Worm (Caenorhabditis elegans) whole organism, mixed stage, embryonic: ENCODE measurements around the gene zhit-3.

Experiments
- M03D4.4 ChIP-seq: sonication (generic microtip); optimal IDR thresholded peaks from 2 replicates; lab custom pipeline; 2017; ENCODE audit warnings: mild to moderate bottlenecking, missing genetic modification characterization, missing compliant biosample characterization
- bed-3 ChIP-seq: fragments of 200-800 bp; sonication (Bioruptor generic); optimal IDR thresholded peaks from 3 replicates; lab custom pipeline; 2018; ENCODE audit warnings: mild to moderate bottlenecking, missing genetic modification characterization, moderate library complexity, missing compliant biosample characterization
- blmp-1 ChIP-seq: fragments of 150-350 bp; optimal IDR thresholded peaks from 2 replicates; lab custom pipeline; 2014; ENCODE audit warnings: missing biosample characterization, missing genetic modification characterization
- ceh-39 ChIP-seq: fragments of 150-350 bp; optimal IDR thresholded peaks from 2 replicates; lab custom pipeline; 2014; ENCODE audit warnings: missing biosample characterization, missing genetic modification characterization
- ceh-43 ChIP-seq: fragments of 200-800 bp; sonication (Bioruptor generic); optimal IDR thresholded peaks from 2 replicates; lab custom pipeline; 2018; ENCODE audit warnings: mild to moderate bottlenecking, missing genetic modification characterization, moderate library complexity, missing compliant biosample characterization
- ceh-83 ChIP-seq: fragments of 200-800 bp; sonication (Bioruptor generic); optimal IDR thresholded peaks from 2 replicates; lab custom pipeline; 2018; ENCODE audit warnings: mild to moderate bottlenecking, missing genetic modification characterization, missing compliant biosample characterization
- ces-1 ChIP-seq: fragments of 150-350 bp; optimal IDR thresholded peaks from 2 replicates; lab custom pipeline; 2014; ENCODE audit warnings: missing biosample characterization, missing genetic modification reagents, missing genetic modification characterization
- cnd-1 ChIP-seq: fragments of 200-800 bp; sonication (Bioruptor generic); optimal IDR thresholded peaks from 2 replicates; lab custom pipeline; 2018; ENCODE audit warnings: mild to moderate bottlenecking, missing genetic modification characterization, missing compliant biosample characterization
- drap-1 ChIP-seq: fragments of 200-800 bp; sonication (Bioruptor generic); optimal IDR thresholded peaks from 3 replicates; lab custom pipeline; 2018; ENCODE audit warnings: mild to moderate bottlenecking, missing genetic modification characterization, missing compliant biosample characterization
- elt-3 ChIP-seq: fragments of 150-350 bp; optimal IDR thresholded peaks from 2 replicates; lab custom pipeline; 2014; ENCODE audit warnings: missing biosample characterization, missing genetic modification characterization
- flh-1 ChIP-seq: fragments of 200-800 bp; sonication (Bioruptor generic); optimal IDR thresholded peaks from 2 replicates; lab custom pipeline; 2018; ENCODE audit warnings: mild to moderate bottlenecking, missing genetic modification characterization, moderate library complexity, missing compliant biosample characterization
- ham-2 ChIP-seq: fragments of 200-800 bp; sonication (Bioruptor generic); optimal IDR thresholded peaks from 2 replicates; lab custom pipeline; 2018; ENCODE audit warnings: mild to moderate bottlenecking, missing genetic modification characterization, missing compliant biosample characterization
- hlh-1 ChIP-seq: fragments of 150-350 bp; optimal IDR thresholded peaks from 2 replicates; lab custom pipeline; 2014; ENCODE audit warnings: missing biosample characterization, missing genetic modification reagents, missing genetic modification characterization
- lin-13 ChIP-seq: fragments of 150-350 bp; optimal IDR thresholded peaks from 2 replicates; lab custom pipeline; 2014; ENCODE audit warnings: missing biosample characterization, missing genetic modification characterization
- mab-5 ChIP-seq: fragments of 150-350 bp; optimal IDR thresholded peaks from 2 replicates; lab custom pipeline; 2014; ENCODE audit warnings: missing biosample characterization, missing genetic modification characterization
- mep-1 ChIP-seq: fragments of 150-350 bp; optimal IDR thresholded peaks from 2 replicates; lab custom pipeline; 2017; ENCODE audit warnings: missing biosample characterization, missing genetic modification reagents, missing genetic modification characterization, inconsistent platforms
- mls-2 ChIP-seq: sonication (generic microtip); optimal IDR thresholded peaks from 2 replicates; lab custom pipeline; 2016; ENCODE audit warnings: mild to moderate bottlenecking, missing genetic modification characterization, moderate library complexity, missing compliant biosample characterization
- nhr-12 ChIP-seq: fragments of 150-350 bp; optimal IDR thresholded peaks from 2 replicates; lab custom pipeline; 2014; ENCODE audit warnings: missing biosample characterization, missing genetic modification characterization
- nhr-2 ChIP-seq: fragments of 150-350 bp; optimal IDR thresholded peaks from 2 replicates; lab custom pipeline; 2014; ENCODE audit warnings: missing biosample characterization, missing genetic modification characterization
- nhr-237 ChIP-seq: fragments of 150-350 bp; optimal IDR thresholded peaks from 2 replicates; lab custom pipeline; 2014; ENCODE audit warnings: missing biosample characterization, missing genetic modification characterization
- nhr-28 ChIP-seq: fragments of 150-350 bp; optimal IDR thresholded peaks from 2 replicates; lab custom pipeline; 2014; ENCODE audit warnings: missing biosample characterization, missing genetic modification characterization
- nhr-76 ChIP-seq: sonication (generic microtip); optimal IDR thresholded peaks from 2 replicates; lab custom pipeline; 2017; ENCODE audit warnings: missing biosample characterization, missing genetic modification characterization
- pha-4 ChIP-seq: fragments of 150-350 bp; optimal IDR thresholded peaks from 2 replicates; lab custom pipeline; 2018; ENCODE audit warnings: missing biosample characterization, missing genetic modification reagents, missing genetic modification characterization
- sem-2 ChIP-seq: fragments of 200-800 bp; sonication (Bioruptor generic); optimal IDR thresholded peaks from 2 replicates; lab custom pipeline; 2018; ENCODE audit warnings: mild to moderate bottlenecking, missing genetic modification characterization, missing compliant biosample characterization
- snpc-4 ChIP-seq: fragments of 150-350 bp; optimal IDR thresholded peaks from 2 replicates; lab custom pipeline; 2014; ENCODE audit warnings: missing biosample characterization, missing genetic modification characterization
- sptf-1 ChIP-seq: sonication (generic microtip); optimal IDR thresholded peaks from 2 replicates; lab custom pipeline; 2017; ENCODE audit warnings: mild to moderate bottlenecking, missing genetic modification characterization, moderate library complexity, missing compliant biosample characterization
- tbx-8 ChIP-seq: fragments of 200-800 bp; sonication (Bioruptor generic); optimal IDR thresholded peaks from 2 replicates; lab custom pipeline; 2018; ENCODE audit warnings: mild to moderate bottlenecking, missing genetic modification characterization, moderate library complexity, missing compliant biosample characterization
- unc-120 ChIP-seq: sonication (generic microtip); optimal IDR thresholded peaks from 2 replicates; lab custom pipeline; 2017; ENCODE audit warnings: missing genetic modification characterization, missing compliant biosample characterization; ENCODE audit not compliant: poor library complexity, severe bottlenecking
- unc-39 ChIP-seq: fragments of 150-350 bp; optimal IDR thresholded peaks from 2 replicates; lab custom pipeline; 2014; ENCODE audit warnings: missing biosample characterization, missing genetic modification characterization
- unc-62 ChIP-seq: fragments of 150-350 bp; optimal IDR thresholded peaks from 2 replicates; lab custom pipeline; 2014; ENCODE audit warnings: missing biosample characterization, missing genetic modification reagents, missing genetic modification characterization
- zip-8 ChIP-seq: fragments of 150-350 bp; optimal IDR thresholded peaks from 2 replicates; lab custom pipeline; 2014; ENCODE audit warnings: missing biosample characterization, missing genetic modification characterization
- ztf-11 ChIP-seq: fragments of 150-350 bp; optimal IDR thresholded peaks from 2 replicates; lab custom pipeline; 2014; ENCODE audit warnings: missing biosample characterization, missing genetic modification characterization

The zhit-3 gene

ce11 chrV:10212027-10212426 is at the start of gene zhit-3:
zhit-3 (minus strand) TSS chrV:10212127.
- TF ChIP-seq ztf-11 (no peak), bed-3 (GFP tag; lab: Kevin White, UChicago) (no peak), cnd-1 (tag; lab: Kevin White, UChicago) (no peak)

- TF ChIP-seq M03D4.4 (no peak), mab-5 (tag; lab: Kevin White, UChicago) (no peak), mep-1 (tag; lab: Kevin White, UChicago) (no peak), tbx-8 (GFP tag; lab: Kevin White, UChicago) (no peak), pha-4 (tag; lab: Kevin White, UChicago) (no peak), ceh-39 (no peak), ces-1 (no peak), unc-39 (no peak), snpc-4 (tag; lab: Kevin White, UChicago) (no peak), unc-62 (no peak), blmp-1 (tag; lab: Kevin White, UChicago) (no peak), hlh-1 (tag; lab: Kevin White, UChicago) (no peak), drap-1 (no peak), nhr-28 (tag; lab: Kevin White, UChicago) (no peak), bed-3 (GFP tag; lab: Kevin White, UChicago) (no peak)
- TF ChIP-seq, all 35 proteins: peak for 0
Measured at ce11 chrV:10260460-10260859, 48.5 kb upstream of the zhit-3 start, which contains the start of gene sri-18. sri-18 (minus strand) TSS chrV:10260560.

ce11 chrV:10256050-10256449 is 44.1 kb upstream of the zhit-3 start, which contains the start of gene nhr-232:
nhr-232 (plus strand) TSS chrV:10256170.
- TF ChIP-seq ztf-11 (no peak), ceh-39 (no peak), lin-13 (no peak), M03D4.4 (no peak), ham-2 (GFP tag; lab: Kevin White, UChicago) (no peak), elt-3 (no peak), blmp-1 (tag; lab: Kevin White, UChicago) (no peak), nhr-2 (no peak), unc-62 (no peak)

ce11 chrV:10255005-10255472 is 43.1 kb upstream of the zhit-3 start, which contains the start of gene rop-1:
rop-1 (minus strand) TSS chrV:10255055.
- no peak for TF ChIP-seq unc-62
- no peak for TF ChIP-seq mls-2 (tag; lab: Kevin White, UChicago)
- TF ChIP-seq unc-120 (tag; lab: Kevin White, UChicago) = no peak

ce11 chrV:10252682-10253081 is 40.8 kb upstream of the zhit-3 start:
- TF ChIP-seq pha-4 (tag; lab: Kevin White, UChicago) (no peak), ztf-11 (no peak), sptf-1 (no peak), ham-2 (GFP tag; lab: Kevin White, UChicago) (no peak), M03D4.4 (no peak), zip-8 (tag; lab: Kevin White, UChicago) (no peak), flh-1 (GFP tag; lab: Kevin White, UChicago) (no peak), mep-1 (tag; lab: Kevin White, UChicago) (no peak), nhr-237 (no peak), nhr-12 (tag; lab: Kevin White, UChicago) (no peak), snpc-4 (tag; lab: Kevin White, UChicago) (no peak), cnd-1 (tag; lab: Kevin White, UChicago) (no peak), nhr-28 (tag; lab: Kevin White, UChicago) (no peak), elt-3 (no peak)

ce11 chrV:10249515-10249914 is 37.6 kb upstream of the zhit-3 start:
- TF ChIP-seq sem-2 (GFP tag; lab: Kevin White, UChicago) (no peak), unc-62 (no peak), ceh-83 (GFP tag; lab: Kevin White, UChicago) (no peak), unc-39 (no peak), mls-2 (tag; lab: Kevin White, UChicago) (no peak), hlh-1 (tag; lab: Kevin White, UChicago) (no peak), flh-1 (GFP tag; lab: Kevin White, UChicago) (no peak), ham-2 (GFP tag; lab: Kevin White, UChicago) (no peak), nhr-76 (no peak), unc-120 (tag; lab: Kevin White, UChicago) (no peak), ceh-39 (no peak), snpc-4 (tag; lab: Kevin White, UChicago) (no peak), blmp-1 (tag; lab: Kevin White, UChicago) (no peak), lin-13 (no peak), ztf-11 (no peak), drap-1 (no peak), ceh-43 (GFP tag; lab: Kevin White, UChicago) (no peak), cnd-1 (tag; lab: Kevin White, UChicago) (no peak), ces-1 (no peak)
